Fruit fly (Drosophila melanogaster) whole organism, embryonic: ENCODE measurements around the gene Act87E.

Source experiments
- ATbp ChIP-seq: fragments of 200-800 bp; sonication (Bioruptor generic); optimal IDR thresholded peaks from 2 replicates; lab custom pipeline; 2017; ENCODE audit warnings: missing biosample characterization, mild to moderate bottlenecking, missing genetic modification characterization, missing genetic modification reagents
- Aef1 ChIP-seq: fragments of 200-800 bp; sonication (Bioruptor generic); IDR thresholded peaks from 3 replicates; pipeline ENCODE4 v1.3.6; 2022; ENCODE audit warnings: missing biosample characterization, missing genetic modification characterization
- Atf3 ChIP-seq: fragments of 200-800 bp; sonication (Bioruptor generic); optimal IDR thresholded peaks from 3 replicates; lab custom pipeline; 2016; ENCODE audit warnings: missing biosample characterization, missing genetic modification characterization
- Atf6 ChIP-seq: fragments of 200-800 bp; sonication (Bioruptor generic); IDR thresholded peaks from 2 replicates; pipeline ENCODE4 v1.3.6; 2022; ENCODE audit warnings: missing biosample characterization, missing genetic modification characterization
- BtbVII ChIP-seq: fragments of 200-800 bp; sonication (Bioruptor generic); optimal IDR thresholded peaks from 3 replicates; lab custom pipeline; 2017; ENCODE audit warnings: missing biosample characterization, mild to moderate bottlenecking, missing genetic modification characterization
- CG10543 ChIP-seq: fragments of 200-800 bp; sonication (Bioruptor generic); optimal IDR thresholded peaks from 3 replicates; lab custom pipeline; 2017; ENCODE audit warnings: missing biosample characterization, mild to moderate bottlenecking, missing genetic modification characterization, moderate library complexity
- CG11398 ChIP-seq: fragments of 200-800 bp; sonication (Bioruptor generic); optimal IDR thresholded peaks from 2 replicates; lab custom pipeline; 2016; ENCODE audit warnings: missing biosample characterization, missing genetic modification characterization
- CG11456 ChIP-seq: fragments of 200-800 bp; sonication (Bioruptor generic); IDR thresholded peaks from 3 replicates; pipeline ENCODE4 v1.3.6; 2022; ENCODE audit warnings: missing biosample characterization, missing genetic modification characterization
- CG12769 ChIP-seq: fragments of 200-800 bp; sonication (Bioruptor generic); optimal IDR thresholded peaks from 2 replicates; lab custom pipeline; 2019; ENCODE audit warnings: missing biosample characterization, mild to moderate bottlenecking, missing genetic modification characterization, moderate library complexity
- CG13894 ChIP-seq: fragments of 200-800 bp; sonication (Bioruptor generic); optimal IDR thresholded peaks from 3 replicates; lab custom pipeline; 2018; ENCODE audit warnings: missing biosample characterization, mild to moderate bottlenecking, missing genetic modification characterization, moderate library complexity
- CG14441 ChIP-seq: fragments of 200-800 bp; sonication (Bioruptor generic); IDR thresholded peaks from 2 replicates; pipeline ENCODE4 v1.3.6; 2022; ENCODE audit warnings: missing biosample characterization, missing genetic modification characterization
- CG1832 ChIP-seq: fragments of 200-800 bp; sonication (Bioruptor generic); optimal IDR thresholded peaks from 2 replicates; lab custom pipeline; 2017; ENCODE audit warnings: missing biosample characterization, mild to moderate bottlenecking, missing genetic modification characterization, inconsistent platforms
- CG18764 ChIP-seq: fragments of 200-800 bp; sonication (Bioruptor generic); optimal IDR thresholded peaks from 3 replicates; lab custom pipeline; 2016; ENCODE audit warnings: missing biosample characterization, missing genetic modification characterization
- CG2199 ChIP-seq: fragments of 200-800 bp; sonication (Bioruptor generic); IDR thresholded peaks from 3 replicates; pipeline ENCODE4 v1.3.6; 2022; ENCODE audit warnings: missing biosample characterization, missing genetic modification characterization
- CG2875 ChIP-seq: fragments of 200-800 bp; sonication (Bioruptor generic); optimal IDR thresholded peaks from 2 replicates; lab custom pipeline; 2017; ENCODE audit warnings: missing biosample characterization, mild to moderate bottlenecking, missing genetic modification characterization, missing genetic modification reagents
- CG3163 ChIP-seq: fragments of 200-800 bp; sonication (Bioruptor generic); optimal IDR thresholded peaks from 3 replicates; lab custom pipeline; 2016; ENCODE audit warnings: missing biosample characterization, missing genetic modification characterization
- CG3838 ChIP-seq: fragments of 200-800 bp; sonication (Bioruptor generic); optimal IDR thresholded peaks from 3 replicates; lab custom pipeline; 2016; ENCODE audit warnings: missing biosample characterization, missing genetic modification characterization
- CG4707 ChIP-seq: fragments of 200-800 bp; sonication (Bioruptor generic); optimal IDR thresholded peaks from 2 replicates; lab custom pipeline; 2018; ENCODE audit warnings: missing biosample characterization, mild to moderate bottlenecking, missing genetic modification characterization, moderate library complexity
- CG5180 ChIP-seq: fragments of 200-800 bp; sonication (Bioruptor generic); optimal IDR thresholded peaks from 3 replicates; lab custom pipeline; 2017; ENCODE audit warnings: missing biosample characterization, missing genetic modification characterization, mild to moderate bottlenecking, moderate library complexity, missing genetic modification reagents
- CG7928 ChIP-seq: fragments of 200-800 bp; sonication (Bioruptor generic); optimal IDR thresholded peaks from 2 replicates; lab custom pipeline; 2017; ENCODE audit warnings: missing biosample characterization, mild to moderate bottlenecking, missing genetic modification characterization
- CG8290 ChIP-seq, 3 experiments: fragments of 200-800 bp; sonication (Bioruptor generic); optimal IDR thresholded peaks; 2 replicates each; lab custom pipeline; 2016 to 2019; ENCODE audit warnings: missing biosample characterization in 3 of 3, missing genetic modification characterization in 3 of 3, mild to moderate bottlenecking in 2 of 3, moderate library complexity in 1 of 3
- CG9437 ChIP-seq: fragments of 200-800 bp; sonication (Bioruptor generic); optimal IDR thresholded peaks from 2 replicates; lab custom pipeline; 2018; ENCODE audit warnings: missing biosample characterization, mild to moderate bottlenecking, missing genetic modification characterization
- CG9797 ChIP-seq: fragments of 200-800 bp; sonication (Bioruptor generic); optimal IDR thresholded peaks from 3 replicates; lab custom pipeline; 2018; ENCODE audit warnings: missing biosample characterization, mild to moderate bottlenecking, missing genetic modification characterization
- Camta ChIP-seq: fragments of 200-800 bp; sonication (Bioruptor generic); optimal IDR thresholded peaks from 2 replicates; lab custom pipeline; 2016; ENCODE audit warnings: missing biosample characterization, missing genetic modification characterization
- Dek ChIP-seq: fragments of 200-800 bp; sonication (Bioruptor generic); optimal IDR thresholded peaks from 3 replicates; lab custom pipeline; 2019; ENCODE audit warnings: missing biosample characterization, mild to moderate bottlenecking, missing genetic modification characterization, moderate library complexity
- Dp ChIP-seq: fragments of 200-800 bp; sonication (Bioruptor generic); optimal IDR thresholded peaks from 2 replicates; lab custom pipeline; 2018; ENCODE audit warnings: missing biosample characterization, mild to moderate bottlenecking, missing genetic modification characterization, moderate library complexity
- E2f2 ChIP-seq: fragments of 200-800 bp; sonication (Bioruptor generic); IDR thresholded peaks from 2 replicates; pipeline ENCODE4 v1.3.6; 2022; ENCODE audit warnings: missing biosample characterization, missing genetic modification characterization
- GATAe ChIP-seq: fragments of 200-800 bp; sonication (Bioruptor generic); conservative IDR thresholded peaks from 2 replicates; pipeline ENCODE4 v1.3.6; 2022; ENCODE audit warnings: missing biosample characterization, missing genetic modification characterization
- H15 ChIP-seq: fragments of 200-800 bp; sonication (Bioruptor generic); IDR thresholded peaks from 3 replicates; pipeline ENCODE4 v1.3.6; 2022; ENCODE audit warnings: missing biosample characterization, missing genetic modification characterization
- Hey ChIP-seq: fragments of 200-800 bp; sonication (Bioruptor generic); optimal IDR thresholded peaks from 3 replicates; lab custom pipeline; 2018; ENCODE audit warnings: missing biosample characterization, mild to moderate bottlenecking, missing genetic modification characterization
- Med ChIP-seq: fragments of 200-800 bp; sonication (Bioruptor generic); peaks from one replicate; lab custom pipeline; 2016; ENCODE audit warnings: missing biosample characterization, missing genetic modification characterization, mild to moderate bottlenecking, inconsistent platforms, moderate library complexity
- Stat92E ChIP-seq, 3 experiments: fragments of >200 bp in 2 of 3; fragments of 200-800 bp in 1 of 3; sonication (Bioruptor generic) in 1 of 3; optimal IDR thresholded peaks; 2 replicates each; lab custom pipeline; 2017 to 2019; ENCODE audit warnings: missing biosample characterization in 3 of 3, missing genetic modification characterization in 3 of 3, mild to moderate bottlenecking in 1 of 3, moderate library complexity in 1 of 3
- Xbp1 ChIP-seq: fragments of 200-800 bp; sonication (Bioruptor generic); optimal IDR thresholded peaks from 3 replicates; lab custom pipeline; 2016; ENCODE audit warnings: missing biosample characterization, mild to moderate bottlenecking, missing genetic modification characterization
- abd-A ChIP-seq: fragments of 200-800 bp; sonication (Bioruptor generic); optimal IDR thresholded peaks from 3 replicates; lab custom pipeline; 2019; ENCODE audit warnings: missing biosample characterization, mild to moderate bottlenecking, missing genetic modification characterization, moderate library complexity
- br ChIP-seq: fragments of >200 bp; optimal IDR thresholded peaks from 2 replicates; lab custom pipeline; 2017
- crol ChIP-seq: fragments of 200-800 bp; sonication (Bioruptor generic); IDR thresholded peaks from 2 replicates; pipeline ENCODE4 v1.3.6; 2022; ENCODE audit warnings: missing biosample characterization, missing genetic modification characterization
- esg ChIP-seq: fragments of 200-800 bp; sonication (Bioruptor generic); conservative IDR thresholded peaks from 2 replicates; pipeline ENCODE4 v1.3.6; 2022; ENCODE audit warnings: missing biosample characterization, missing genetic modification characterization
- gce ChIP-seq: fragments of 200-800 bp; sonication (Bioruptor generic); IDR thresholded peaks from 3 replicates; pipeline ENCODE4 v1.3.6; 2022; ENCODE audit warnings: missing biosample characterization, missing genetic modification characterization
- gsb-n ChIP-seq: fragments of 200-800 bp; sonication (Bioruptor generic); optimal IDR thresholded peaks from 3 replicates; lab custom pipeline; 2018; ENCODE audit warnings: missing biosample characterization, mild to moderate bottlenecking, missing genetic modification characterization
- kay ChIP-seq: fragments of 200-800 bp; sonication (Bioruptor generic); optimal IDR thresholded peaks from 2 replicates; lab custom pipeline; 2016; ENCODE audit warnings: missing biosample characterization, missing genetic modification characterization
- lab ChIP-seq: fragments of 200-800 bp; sonication (Bioruptor generic); optimal IDR thresholded peaks from 3 replicates; lab custom pipeline; 2017; ENCODE audit warnings: missing biosample characterization, missing genetic modification characterization, mild to moderate bottlenecking, moderate library complexity, missing genetic modification reagents
- lbe ChIP-seq: fragments of 200-800 bp; sonication (Bioruptor generic); optimal IDR thresholded peaks from 2 replicates; lab custom pipeline; 2016; ENCODE audit warnings: missing biosample characterization, mild to moderate bottlenecking, missing genetic modification characterization
- lmd ChIP-seq: fragments of 200-800 bp; sonication (Bioruptor generic); IDR thresholded peaks from 2 replicates; pipeline ENCODE4 v1.3.6; 2022; ENCODE audit warnings: missing biosample characterization, missing genetic modification characterization
- mirr ChIP-seq: fragments of 200-800 bp; sonication (Bioruptor generic); optimal IDR thresholded peaks from 3 replicates; lab custom pipeline; 2018; ENCODE audit warnings: missing biosample characterization, mild to moderate bottlenecking, missing genetic modification characterization
- peb ChIP-seq: fragments of 200-800 bp; sonication (Bioruptor generic); IDR thresholded peaks from 2 replicates; pipeline ENCODE4 v1.3.6; 2022; ENCODE audit warnings: missing biosample characterization, missing genetic modification characterization
- pum ChIP-seq: fragments of 200-800 bp; sonication (Bioruptor generic); optimal IDR thresholded peaks from 2 replicates; lab custom pipeline; 2016; ENCODE audit warnings: missing biosample characterization, missing genetic modification characterization
- repo ChIP-seq: fragments of 200-800 bp; sonication (Bioruptor generic); optimal IDR thresholded peaks from 2 replicates; lab custom pipeline; 2016; ENCODE audit warnings: missing biosample characterization, missing genetic modification characterization
- trh ChIP-seq: fragments of 200-800 bp; sonication (Bioruptor generic); optimal IDR thresholded peaks from 2 replicates; lab custom pipeline; 2016; ENCODE audit warnings: missing biosample characterization, missing genetic modification characterization
- vvl ChIP-seq: fragments of 200-800 bp; sonication (Bioruptor generic); IDR thresholded peaks from 2 replicates; pipeline ENCODE4 v1.3.6; 2022; ENCODE audit warnings: missing biosample characterization, missing genetic modification characterization
- zfh1 ChIP-seq: fragments of 200-800 bp; sonication (Bioruptor generic); IDR thresholded peaks from 3 replicates; pipeline ENCODE4 v1.3.6; 2022; ENCODE audit warnings: missing biosample characterization, missing genetic modification characterization

Gene Act87E

DNA sequence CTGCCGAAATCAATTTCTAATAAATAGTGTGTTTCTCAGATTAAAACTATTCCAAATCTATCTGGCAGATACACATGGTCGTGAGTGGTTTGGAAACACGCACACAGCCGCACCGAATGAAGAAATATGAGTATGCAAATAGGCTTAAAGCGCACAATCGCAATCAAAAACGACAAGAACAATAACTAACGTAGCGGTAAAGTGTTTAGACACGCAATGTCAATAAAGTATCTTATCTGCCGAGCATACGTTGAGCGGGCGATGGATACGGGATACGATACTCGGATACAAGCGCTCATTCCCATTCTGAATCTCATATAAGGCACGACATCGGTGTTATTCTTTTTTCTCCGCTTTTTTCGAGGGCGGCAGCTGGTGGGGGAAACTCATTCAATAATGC is 20.3 kb downstream of the Act87E start (continued):
- TF ChIP-seq abd-A (no peak), Dp (GFP tag; lab: Kevin White, UChicago) (no peak), CG2199 (GFP tag; lab: Robert Waterston, UW) (peak; percentile 76; the same call in 1 of the 3 replicates), ATbp (GFP tag; lab: Kevin White, UChicago) (peak; percentile 35), mirr (GFP tag; lab: Kevin White, UChicago) (peak; percentile 69), CG12769 (tag; lab: Kevin White, UChicago) (peak; percentile 37), peb (GFP tag; lab: Robert Waterston, UW) (no peak), Med (GFP tag; lab: Kevin White, UChicago) (peak; percentile 33), vvl (GFP tag; lab: Robert Waterston, UW) (0 out of 2 replicates have a peak, but pooled peaks have one; percentile 27), lab (GFP tag; lab: Kevin White, UChicago) (peak; percentile 9), CG11456 (GFP tag; lab: Robert Waterston, UW) (no peak)
- TF ChIP-seq, all 482 proteins: peak for 19

DNA sequence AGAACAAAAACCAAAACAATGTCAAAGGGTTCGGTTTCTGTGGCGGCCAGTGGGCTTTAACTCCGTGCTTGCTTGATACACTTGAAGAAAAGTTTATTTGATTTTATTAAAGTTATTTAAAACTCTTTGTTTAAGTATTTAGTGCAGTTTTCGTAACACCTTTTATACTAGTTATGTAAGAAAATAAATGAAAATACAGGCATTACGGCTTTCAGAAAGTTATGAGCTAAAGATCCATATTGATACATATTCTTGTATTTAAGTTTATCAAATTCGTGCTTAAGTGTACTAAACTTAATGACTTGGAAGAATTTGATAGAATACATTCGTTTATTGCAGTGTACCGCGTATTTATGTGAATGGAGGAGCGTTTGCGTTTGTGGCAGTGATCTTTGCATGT is 20.7 kb downstream of the Act87E start:
- peak; percentile 5 for TF ChIP-seq CG18764 (GFP tag; lab: Kevin White, UChicago)
- TF ChIP-seq Stat92E (GFP tag; optimal IDR thresholded peaks at IDR 0.05; lab: Kevin White, UChicago) = no peak
- TF ChIP-seq CG10543 (GFP tag; lab: Kevin White, UChicago) = no peak
- no peak for TF ChIP-seq Atf3
- TF ChIP-seq br (lab: Kevin White, UChicago) = no peak
- no peak for TF ChIP-seq CG9797 (GFP tag; lab: Kevin White, UChicago)
- TF ChIP-seq Dek (tag; lab: Kevin White, UChicago) = no peak
- TF ChIP-seq CG5180 (GFP tag; lab: Kevin White, UChicago) = no peak
- TF ChIP-seq CG8290 (GFP tag; optimal IDR thresholded peaks at IDR 0.05; lab: Kevin White, UChicago) = no peak
- TF ChIP-seq CG8290 (tag; optimal IDR thresholded peaks at IDR 0.05; lab: Kevin White, UChicago) = peak in 1 of 2 experiments; percentile 50
- no peak for TF ChIP-seq Hey
- TF ChIP-seq CG7928 = no peak
- TF ChIP-seq zfh1 (GFP tag; lab: Robert Waterston, UW) = no peak
- TF ChIP-seq E2f2 (GFP tag; lab: Robert Waterston, UW) = peak; percentile 24; the same call in 1 of the 2 replicates
- no peak for TF ChIP-seq kay
- TF ChIP-seq Camta (GFP tag; lab: Kevin White, UChicago) = peak; percentile 22
- TF ChIP-seq lmd = peak; percentile 60; the same call in 1 of the 2 replicates
- no peak for TF ChIP-seq GATAe (GFP tag; lab: Robert Waterston, UW)
- TF ChIP-seq CG3163 (GFP tag; lab: Kevin White, UChicago) = no peak
- TF ChIP-seq gce (GFP tag; lab: Robert Waterston, UW) = no peak
- no peak for TF ChIP-seq gsb-n (tag; lab: Kevin White, UChicago)
- 0 out of 2 replicates have a peak, but pooled peaks have one; percentile 23 for TF ChIP-seq CG14441
- no peak for TF ChIP-seq CG4707
- no peak for TF ChIP-seq CG1832 (GFP tag; lab: Kevin White, UChicago)
- no peak for TF ChIP-seq repo (GFP tag; lab: Kevin White, UChicago)
- TF ChIP-seq Xbp1 (GFP tag; lab: Kevin White, UChicago) = peak; percentile 22
- TF ChIP-seq CG9437 (GFP tag; lab: Kevin White, UChicago) = peak; percentile 49
- no peak for TF ChIP-seq H15 (GFP tag; lab: Robert Waterston, UW)
- TF ChIP-seq CG2875 (GFP tag; lab: Kevin White, UChicago) = no peak
- TF ChIP-seq pum (GFP tag; lab: Kevin White, UChicago) = no peak
- no peak for TF ChIP-seq CG13894 (tag; lab: Kevin White, UChicago)
- no peak for TF ChIP-seq crol
- no peak for TF ChIP-seq trh (GFP tag; lab: Kevin White, UChicago)
- no peak for TF ChIP-seq lbe
- no peak; the same call in 1 of the 2 replicates for TF ChIP-seq esg (GFP tag; lab: Robert Waterston, UW)
- no peak for TF ChIP-seq CG3838 (GFP tag; lab: Kevin White, UChicago)
- TF ChIP-seq Atf6 (GFP tag; lab: Robert Waterston, UW) = no peak
- TF ChIP-seq CG11398 (GFP tag; lab: Kevin White, UChicago) = no peak
- no peak for TF ChIP-seq Aef1 (GFP tag; lab: Robert Waterston, UW)
- TF ChIP-seq BtbVII (GFP tag; lab: Kevin White, UChicago) = no peak
